Fruit fly (Drosophila melanogaster) whole organism, embryonic: ENCODE results near the gene CG12075.

ENCODE experiments used
- Ada2b ChIP-seq: fragments of 200-800 bp; sonication (Bioruptor generic); IDR thresholded peaks from 2 replicates; pipeline ENCODE4 v1.3.6; 2022; ENCODE audit warnings: missing biosample characterization, missing genetic modification characterization
- Asciz ChIP-seq: fragments of 200-800 bp; sonication (Bioruptor generic); optimal IDR thresholded peaks from 2 replicates; lab custom pipeline; 2017; ENCODE audit warnings: missing biosample characterization, mild to moderate bottlenecking, missing genetic modification characterization, missing genetic modification reagents
- CG10462 ChIP-seq: fragments of 200-800 bp; sonication (Bioruptor generic); optimal IDR thresholded peaks from 2 replicates; lab custom pipeline; 2016; ENCODE audit warnings: missing biosample characterization, missing genetic modification characterization
- CG11398 ChIP-seq: fragments of 200-800 bp; sonication (Bioruptor generic); optimal IDR thresholded peaks from 2 replicates; lab custom pipeline; 2016; ENCODE audit warnings: missing biosample characterization, missing genetic modification characterization
- CG18619 ChIP-seq: fragments of 200-800 bp; sonication (Bioruptor generic); optimal IDR thresholded peaks from 3 replicates; lab custom pipeline; 2017; ENCODE audit warnings: missing biosample characterization, mild to moderate bottlenecking, missing genetic modification characterization
- CG2129 ChIP-seq: fragments of 200-800 bp; sonication (Bioruptor generic); IDR thresholded peaks from 2 replicates; pipeline ENCODE4 v1.3.6; 2022; ENCODE audit warnings: missing biosample characterization, missing genetic modification characterization; ENCODE audit not compliant: partially characterized antibody
- CG34224 ChIP-seq: fragments of 200-800 bp; sonication (Bioruptor generic); IDR thresholded peaks from 3 replicates; pipeline ENCODE4 v1.3.6; 2022; ENCODE audit warnings: missing biosample characterization, missing genetic modification characterization; ENCODE audit not compliant: partially characterized antibody
- CG42726 ChIP-seq: fragments of 200-800 bp; sonication (Bioruptor generic); IDR thresholded peaks from 2 replicates; pipeline ENCODE4 v1.3.6; 2022; ENCODE audit warnings: missing biosample characterization, missing genetic modification characterization; ENCODE audit not compliant: partially characterized antibody
- CG4617 ChIP-seq: fragments of 200-800 bp; sonication (Bioruptor generic); optimal IDR thresholded peaks from 3 replicates; lab custom pipeline; 2016; ENCODE audit warnings: missing biosample characterization, missing genetic modification characterization, borderline replicate concordance
- CG4707 ChIP-seq: fragments of 200-800 bp; sonication (Bioruptor generic); optimal IDR thresholded peaks from 2 replicates; lab custom pipeline; 2018; ENCODE audit warnings: missing biosample characterization, mild to moderate bottlenecking, missing genetic modification characterization, moderate library complexity
- CG7372 ChIP-seq: fragments of 200-800 bp; sonication (Bioruptor generic); IDR thresholded peaks from 2 replicates; pipeline ENCODE4 v1.3.6; 2022; ENCODE audit warnings: missing biosample characterization, missing genetic modification characterization
- CG8089 ChIP-seq: fragments of 200-800 bp; sonication (Bioruptor generic); optimal IDR thresholded peaks from 3 replicates; lab custom pipeline; 2016; ENCODE audit warnings: missing biosample characterization, missing genetic modification characterization
- CG8944 ChIP-seq: fragments of 200-800 bp; sonication (Bioruptor generic); optimal IDR thresholded peaks from 3 replicates; lab custom pipeline; 2016; ENCODE audit warnings: missing biosample characterization, missing genetic modification characterization
- CG9215 ChIP-seq: fragments of 200-800 bp; sonication (Bioruptor generic); IDR thresholded peaks from 2 replicates; pipeline ENCODE4 v1.3.6; 2022; ENCODE audit warnings: missing biosample characterization, missing genetic modification characterization
- D ChIP-seq, 2 experiments: fragments of 200-800 bp in 1 of 2; fragments of >200 bp in 1 of 2; sonication (Bioruptor generic) in 1 of 2; optimal IDR thresholded peaks; 2 replicates in 1 of 2; 3 replicates in 1 of 2; lab custom pipeline; 2017; ENCODE audit warnings: mild to moderate bottlenecking in 1 of 2, missing biosample characterization in 1 of 2, missing genetic modification characterization in 1 of 2, missing genetic modification reagents in 1 of 2
- Dll ChIP-seq: fragments of 200-800 bp; sonication (Bioruptor generic); IDR thresholded peaks from 4 replicates; pipeline ENCODE4 v1.3.6; 2022; ENCODE audit warnings: missing biosample characterization, missing genetic modification characterization; ENCODE audit not compliant: partially characterized antibody
- Fer1 ChIP-seq: fragments of 200-800 bp; sonication (Bioruptor generic); optimal IDR thresholded peaks from 2 replicates; lab custom pipeline; 2017; ENCODE audit warnings: missing biosample characterization, mild to moderate bottlenecking, missing genetic modification characterization
- GATAe ChIP-seq: fragments of 200-800 bp; sonication (Bioruptor generic); conservative IDR thresholded peaks from 2 replicates; pipeline ENCODE4 v1.3.6; 2022; ENCODE audit warnings: missing biosample characterization, missing genetic modification characterization
- Hr78 ChIP-seq, 2 experiments: fragments of 200-800 bp in 1 of 2; fragments of >200 bp in 1 of 2; sonication (Bioruptor generic) in 1 of 2; optimal IDR thresholded peaks; 2 replicates each; lab custom pipeline; 2017 to 2019; ENCODE audit warnings: missing biosample characterization in 2 of 2, missing genetic modification characterization in 2 of 2, mild to moderate bottlenecking in 1 of 2, moderate library complexity in 1 of 2
- Kr ChIP-seq: fragments of 200-800 bp; sonication (Bioruptor generic); optimal IDR thresholded peaks from 2 replicates; lab custom pipeline; 2017; ENCODE audit warnings: missing biosample characterization, mild to moderate bottlenecking, missing genetic modification characterization
- MESR4 ChIP-seq: fragments of 200-800 bp; sonication (Bioruptor generic); optimal IDR thresholded peaks from 2 replicates; lab custom pipeline; 2018; ENCODE audit warnings: missing biosample characterization, mild to moderate bottlenecking, missing genetic modification characterization, moderate library complexity
- Nf-YC ChIP-seq: fragments of 200-800 bp; optimal IDR thresholded peaks from 3 replicates; lab custom pipeline; 2019; ENCODE audit warnings: missing biosample characterization, mild to moderate bottlenecking, missing genetic modification characterization, moderate library complexity
- NfI ChIP-seq: fragments of 200-800 bp; sonication (Bioruptor generic); optimal IDR thresholded peaks from 3 replicates; lab custom pipeline; 2018; ENCODE audit warnings: missing biosample characterization, mild to moderate bottlenecking, missing genetic modification characterization, moderate library complexity
- Pdp1 ChIP-seq, 2 experiments: fragments of 200-800 bp; sonication (Bioruptor generic); optimal IDR thresholded peaks; 3 replicates each; lab custom pipeline; 2016; ENCODE audit warnings: missing biosample characterization in 2 of 2, missing genetic modification characterization in 2 of 2, mild to moderate bottlenecking in 1 of 2, moderate library complexity in 1 of 2
- Rfx ChIP-seq: fragments of 200-800 bp; sonication (Bioruptor generic); IDR thresholded peaks from 2 replicates; pipeline ENCODE4 v1.3.6; 2022; ENCODE audit warnings: missing biosample characterization, missing genetic modification characterization
- ase ChIP-seq: fragments of 200-800 bp; sonication (Bioruptor generic); IDR thresholded peaks from 3 replicates; pipeline ENCODE4 v1.3.6; 2022; ENCODE audit warnings: missing biosample characterization, missing genetic modification characterization
- cg ChIP-seq: fragments of 200-800 bp; sonication (Bioruptor generic); optimal IDR thresholded peaks from 3 replicates; lab custom pipeline; 2019; ENCODE audit warnings: missing biosample characterization, mild to moderate bottlenecking, missing genetic modification characterization, moderate library complexity
- chinmo ChIP-seq: fragments of 200-800 bp; sonication (Bioruptor generic); IDR thresholded peaks from 4 replicates; pipeline ENCODE4 v1.3.6; 2022; ENCODE audit warnings: missing biosample characterization, missing genetic modification characterization; ENCODE audit not compliant: partially characterized antibody
- ci ChIP-seq: fragments of 200-800 bp; sonication (Bioruptor generic); IDR thresholded peaks from 3 replicates; pipeline ENCODE4 v1.3.6; 2022; ENCODE audit warnings: missing biosample characterization, missing genetic modification characterization
- corto ChIP-seq: fragments of 200-800 bp; sonication (Bioruptor generic); optimal IDR thresholded peaks from 2 replicates; lab custom pipeline; 2016; ENCODE audit warnings: missing biosample characterization, mild to moderate bottlenecking, missing genetic modification characterization, moderate library complexity
- croc ChIP-seq: fragments of 200-800 bp; sonication (Bioruptor generic); conservative IDR thresholded peaks from 3 replicates; pipeline ENCODE4 v1.3.6; 2022; ENCODE audit warnings: missing biosample characterization, missing genetic modification characterization
- gt ChIP-seq: fragments of 200-800 bp; sonication (Bioruptor generic); IDR thresholded peaks from 2 replicates; pipeline ENCODE4 v1.3.6; 2022; ENCODE audit warnings: missing biosample characterization, missing genetic modification characterization
- hbn ChIP-seq: fragments of 200-800 bp; sonication (Bioruptor generic); IDR thresholded peaks from 2 replicates; pipeline ENCODE4 v1.3.6; 2022; ENCODE audit warnings: missing biosample characterization, missing genetic modification characterization; ENCODE audit not compliant: partially characterized antibody
- inv ChIP-seq: fragments of 200-800 bp; sonication (Bioruptor generic); IDR thresholded peaks from 2 replicates; pipeline ENCODE4 v1.3.6; 2022; ENCODE audit warnings: missing biosample characterization, missing genetic modification characterization; ENCODE audit not compliant: partially characterized antibody
- kay ChIP-seq: fragments of 200-800 bp; sonication (Bioruptor generic); optimal IDR thresholded peaks from 2 replicates; lab custom pipeline; 2016; ENCODE audit warnings: missing biosample characterization, missing genetic modification characterization
- lmd ChIP-seq: fragments of 200-800 bp; sonication (Bioruptor generic); IDR thresholded peaks from 2 replicates; pipeline ENCODE4 v1.3.6; 2022; ENCODE audit warnings: missing biosample characterization, missing genetic modification characterization
- luna ChIP-seq: fragments of 200-800 bp; sonication (Bioruptor generic); optimal IDR thresholded peaks from 2 replicates; lab custom pipeline; 2016; ENCODE audit warnings: missing biosample characterization, missing genetic modification characterization
- nerfin-2 ChIP-seq: fragments of 200-800 bp; sonication (Bioruptor generic); IDR thresholded peaks from 2 replicates; pipeline ENCODE4 v1.3.6; 2022; ENCODE audit warnings: missing biosample characterization, missing genetic modification characterization; ENCODE audit not compliant: partially characterized antibody
- prd ChIP-seq, 3 experiments: fragments of >200 bp in 2 of 3; fragments of 200-800 bp in 1 of 3; sonication (Bioruptor generic) in 1 of 3; optimal IDR thresholded peaks in 2 of 3; IDR thresholded peaks in 1 of 3; 2 replicates in 2 of 3; 3 replicates in 1 of 3; pipeline versions ENCODE4 v1.3.6 to Lab custom; 2017 to 2022; ENCODE audit warnings: missing biosample characterization in 1 of 3, missing genetic modification characterization in 1 of 3
- pum ChIP-seq: fragments of 200-800 bp; sonication (Bioruptor generic); optimal IDR thresholded peaks from 2 replicates; lab custom pipeline; 2016; ENCODE audit warnings: missing biosample characterization, missing genetic modification characterization
- row ChIP-seq: fragments of 200-800 bp; sonication (Bioruptor generic); IDR thresholded peaks from 3 replicates; pipeline ENCODE4 v1.3.6; 2022; ENCODE audit warnings: missing biosample characterization, missing genetic modification characterization
- sens ChIP-seq: fragments of 200-800 bp; sonication (Bioruptor generic); peaks from one replicate; lab custom pipeline; 2016; ENCODE audit warnings: missing biosample characterization, missing genetic modification characterization
- slbo ChIP-seq: fragments of 200-800 bp; sonication (Bioruptor generic); IDR thresholded peaks from 2 replicates; pipeline ENCODE4 v1.3.6; 2022; ENCODE audit warnings: missing biosample characterization, missing genetic modification characterization
- tap ChIP-seq: fragments of 200-800 bp; optimal IDR thresholded peaks from 3 replicates; lab custom pipeline; 2019; ENCODE audit warnings: missing biosample characterization, mild to moderate bottlenecking, missing genetic modification characterization, moderate library complexity
- twi ChIP-seq: fragments of 200-800 bp; optimal IDR thresholded peaks from 2 replicates; lab custom pipeline; 2019; ENCODE audit warnings: missing biosample characterization, mild to moderate bottlenecking, missing genetic modification characterization, moderate library complexity
- unc-4 ChIP-seq: fragments of 200-800 bp; sonication (Bioruptor generic); IDR thresholded peaks from 2 replicates; pipeline ENCODE4 v1.3.6; 2022; ENCODE audit warnings: missing biosample characterization, missing genetic modification characterization; ENCODE audit not compliant: partially characterized antibody

CG12075 gene

dm6 chrX:8905545-8906455 lies 67.7 kb downstream of the CG12075 start (continued):
- no peak for TF ChIP-seq tap (tag; lab: Kevin White, UChicago)
- TF ChIP-seq kay (GFP tag; lab: Kevin White, UChicago): no peak
- no peak for TF ChIP-seq CG10462 (GFP tag; lab: Kevin White, UChicago)
- no peak for TF ChIP-seq Asciz
- TF ChIP-seq Fer1 (GFP tag; lab: Kevin White, UChicago): peak; percentile 2
- TF ChIP-seq CG42726: peak; percentile 33; the same call in 1 of the 2 replicates
- TF ChIP-seq croc (GFP tag; lab: Robert Waterston, UW): no peak
- no peak for TF ChIP-seq prd (optimal IDR thresholded peaks at IDR 0.05; lab: Kevin White, UChicago)
- TF ChIP-seq prd (GFP tag; IDR thresholded peaks at IDR 0.05; lab: Robert Waterston, UW): no peak
- TF ChIP-seq ci (GFP tag; lab: Robert Waterston, UW): no peak
- TF ChIP-seq cg (GFP tag; lab: Kevin White, UChicago): peak; percentile 92
- no peak for TF ChIP-seq CG8089 (GFP tag; lab: Kevin White, UChicago)
- TF ChIP-seq luna (GFP tag; lab: Kevin White, UChicago): no peak
- TF ChIP-seq nerfin-2 (GFP tag; lab: Robert Waterston, UW): peak; percentile 49; the same call in 1 of the 2 replicates
- peak; percentile 74 for TF ChIP-seq CG34224
- no peak for TF ChIP-seq corto
- no peak for TF ChIP-seq ase
- TF ChIP-seq CG2129 (GFP tag; lab: Robert Waterston, UW): peak; percentile 57; the same call in 1 of the 2 replicates
- peak; percentile 22 for TF ChIP-seq sens
- no peak for TF ChIP-seq CG7372 (GFP tag; lab: Robert Waterston, UW)
- TF ChIP-seq MESR4 (GFP tag; lab: Kevin White, UChicago): peak; percentile 68
- no peak for TF ChIP-seq NfI (GFP tag; lab: Kevin White, UChicago)
- peak; percentile 6 for TF ChIP-seq twi
- TF ChIP-seq Dll (GFP tag; lab: Robert Waterston, UW): peak; percentile 71
- TF ChIP-seq lmd (GFP tag; lab: Robert Waterston, UW): no peak
- peak; percentile 74 for TF ChIP-seq inv (GFP tag; lab: Robert Waterston, UW)
- TF ChIP-seq unc-4: peak; percentile 64
- peak in 1 of 2 experiments; percentile 13 for TF ChIP-seq Pdp1 (GFP tag; optimal IDR thresholded peaks at IDR 0.05; lab: Kevin White, UChicago)
- peak; percentile 84; the same call in 1 of the 4 replicates for TF ChIP-seq chinmo
- no peak for TF ChIP-seq pum
- no peak for TF ChIP-seq Kr (GFP tag; lab: Kevin White, UChicago)
- TF ChIP-seq D (optimal IDR thresholded peaks at IDR 0.05; lab: Kevin White, UChicago): no peak
- TF ChIP-seq D (GFP tag; optimal IDR thresholded peaks at IDR 0.05; lab: Kevin White, UChicago): no peak
- TF ChIP-seq slbo (GFP tag; lab: Robert Waterston, UW): no peak; the same call in 1 of the 2 replicates
- peak; percentile 16 for TF ChIP-seq CG4617
- TF ChIP-seq hbn (GFP tag; lab: Robert Waterston, UW): peak; percentile 75

DNA sequence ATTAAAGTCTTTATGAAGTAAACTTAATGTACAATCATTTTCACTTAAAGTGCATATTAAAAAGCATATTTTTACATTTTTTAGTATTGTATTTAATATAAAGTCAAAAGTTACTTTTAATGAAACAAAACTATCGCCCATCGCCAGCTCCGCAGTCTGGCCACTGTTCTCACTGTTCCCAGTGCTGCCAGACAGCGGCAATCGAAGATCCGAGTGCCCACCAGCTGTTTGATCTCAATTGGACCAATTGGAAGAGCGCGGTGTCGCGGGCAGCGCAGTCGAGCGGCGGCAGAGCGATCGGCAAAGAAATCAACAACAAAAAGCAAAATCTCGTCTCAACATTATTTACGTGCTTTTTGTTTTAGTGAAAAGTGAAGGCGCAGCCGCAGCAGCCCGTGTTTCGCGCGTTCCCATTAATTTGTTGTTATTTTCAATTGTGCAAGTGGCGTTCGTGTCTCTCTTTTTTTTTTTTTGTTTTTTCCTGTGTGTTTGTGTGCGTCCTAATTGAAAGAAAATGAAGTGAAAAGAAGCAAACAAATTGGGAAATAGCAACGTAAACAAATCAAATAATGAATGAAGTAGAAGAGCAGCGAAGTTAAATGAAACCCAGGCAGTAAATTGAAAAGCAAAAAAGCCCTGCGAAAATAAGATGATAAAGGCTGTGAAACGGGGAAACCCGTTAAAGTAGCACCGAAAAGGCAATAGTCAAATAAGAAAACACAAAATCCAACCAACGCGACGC lies 68.9 kb downstream of the CG12075 start, which contains the start of gene rdgA:
Gene rdgA, plus strand, starts transcription at position 264 of the 742 bp plus-strand sequence.
- TF ChIP-seq gt: no peak
- peak; percentile 79 for TF ChIP-seq Rfx
- TF ChIP-seq Nf-YC (tag; lab: Kevin White, UChicago): peak; percentile 97
- no peak for TF ChIP-seq luna (GFP tag; lab: Kevin White, UChicago)
- no peak for TF ChIP-seq CG18619
- no peak for TF ChIP-seq CG4707
- TF ChIP-seq GATAe (GFP tag; lab: Robert Waterston, UW): no peak
- TF ChIP-seq row: peak; percentile 88
- no peak for TF ChIP-seq Hr78 (GFP tag; optimal IDR thresholded peaks at IDR 0.05; lab: Kevin White, UChicago)
- TF ChIP-seq CG9215 (GFP tag; lab: Robert Waterston, UW): peak; percentile 41; the same call in 1 of the 2 replicates
- no peak for TF ChIP-seq CG8944
- TF ChIP-seq Ada2b (GFP tag; lab: Robert Waterston, UW): peak; percentile 34; the same call in 1 of the 2 replicates
- no peak for TF ChIP-seq CG11398
